Worm (Caenorhabditis elegans) whole organism, L1 larva: ENCODE measurements around the gene C03C10.2.
A peak's percentile ranks its signal among the peaks of the same experiment; 100 is the strongest.

ENCODE experiments used
- alr-1 ChIP-seq: fragments of 200-800 bp; sonication (Bioruptor generic); optimal IDR thresholded peaks from 2 replicates; lab custom pipeline; 2018; ENCODE audit warnings: borderline replicate concordance, mild to moderate bottlenecking, missing genetic modification characterization, missing compliant biosample characterization
- ama-1 ChIP-seq: fragments of 150-350 bp; optimal IDR thresholded peaks from 2 replicates; lab custom pipeline; 2014
- efl-1 ChIP-seq, 4 experiments: fragments of 150-350 bp; optimal IDR thresholded peaks in 3 of 4; peaks in 1 of 4; 1 replicate in 1 of 4; 2 replicates in 3 of 4; lab custom pipeline; 2014; ENCODE audit warnings: missing biosample characterization in 2 of 4, missing genetic modification characterization in 2 of 4, missing genetic modification reagents in 2 of 4
- ets-5 ChIP-seq: fragments of 200-800 bp; sonication (Bioruptor generic); IDR thresholded peaks from 2 replicates; pipeline ENCODE4 v1.3.6; 2022; ENCODE audit warnings: missing genetic modification characterization, missing compliant biosample characterization
- fkh-10 ChIP-seq: sonication (generic microtip); optimal IDR thresholded peaks from 2 replicates; lab custom pipeline; 2017; ENCODE audit warnings: missing biosample characterization, missing genetic modification reagents, missing genetic modification characterization
- lsy-2 ChIP-seq, 2 experiments: fragments of 150-350 bp; optimal IDR thresholded peaks; 2 replicates each; lab custom pipeline; 2014; ENCODE audit warnings: missing biosample characterization in 2 of 2, missing genetic modification characterization in 2 of 2
- mab-9 ChIP-seq: fragments of 200-800 bp; sonication (Bioruptor generic); IDR thresholded peaks from 2 replicates; pipeline ENCODE4 v1.3.6; 2022; ENCODE audit warnings: missing genetic modification reagents, missing genetic modification characterization, missing compliant biosample characterization
- nhr-12 ChIP-seq: sonication (generic microtip); optimal IDR thresholded peaks from 2 replicates; lab custom pipeline; 2017; ENCODE audit warnings: missing biosample characterization, missing genetic modification characterization
- nhr-76 ChIP-seq: sonication (generic microtip); optimal IDR thresholded peaks from 2 replicates; lab custom pipeline; 2017; ENCODE audit warnings: missing biosample characterization, missing genetic modification characterization
- snpc-4 ChIP-seq: fragments of 150-350 bp; optimal IDR thresholded peaks from 2 replicates; lab custom pipeline; 2014; ENCODE audit warnings: missing biosample characterization, missing genetic modification characterization
- sup-37 ChIP-seq: fragments of 200-800 bp; sonication (Bioruptor generic); optimal IDR thresholded peaks from 2 replicates; lab custom pipeline; 2018; ENCODE audit warnings: mild to moderate bottlenecking, missing genetic modification characterization, missing compliant biosample characterization
- unc-62 ChIP-seq: fragments of 150-350 bp; optimal IDR thresholded peaks from 2 replicates; lab custom pipeline; 2014; ENCODE audit warnings: missing biosample characterization, missing genetic modification reagents, missing genetic modification characterization
- ztf-11 ChIP-seq, 2 experiments: sonication (generic microtip); optimal IDR thresholded peaks; 2 replicates each; lab custom pipeline; 2016 to 2017; ENCODE audit warnings: missing genetic modification characterization in 2 of 2, missing biosample characterization in 1 of 2, missing compliant biosample characterization in 1 of 2
- ztf-4 ChIP-seq: fragments of 150-350 bp; optimal IDR thresholded peaks from 2 replicates; lab custom pipeline; 2014; ENCODE audit warnings: missing biosample characterization, missing genetic modification characterization

DNA sequence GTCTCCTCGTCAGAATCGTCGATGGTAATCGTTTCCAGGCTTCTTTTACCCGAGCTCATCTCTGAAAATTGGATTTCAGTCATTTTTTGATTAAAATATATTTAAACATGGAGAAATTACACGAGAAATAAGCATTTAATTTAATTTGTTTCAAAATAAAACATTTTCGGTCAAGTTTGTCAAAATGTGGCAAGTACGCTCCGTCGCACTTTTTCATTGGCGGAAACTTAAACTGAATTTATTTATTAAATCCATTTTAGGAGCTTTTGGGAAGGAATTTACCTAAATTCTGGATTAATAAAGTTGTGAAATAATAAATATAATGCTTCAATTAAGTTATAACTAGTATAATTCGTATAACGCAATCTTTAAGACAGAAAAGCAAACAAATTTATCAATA is 33.0 kb upstream of the C03C10.2 start, which contains the start of gene rcq-5:
- no peak for TF ChIP-seq ztf-11 (tag; optimal IDR thresholded peaks at IDR 0.05; lab: Kevin White, UChicago)
- peak; percentile 43 to 73 for TF ChIP-seq lsy-2 (tag; optimal IDR thresholded peaks at IDR 0.05; lab: Kevin White, UChicago)
- no peak for TF ChIP-seq alr-1 (tag; lab: Kevin White, UChicago)
- no peak for TF ChIP-seq ama-1 (lab: Kevin White, UChicago)
- no peak for TF ChIP-seq sup-37 (GFP tag; lab: Kevin White, UChicago)
- no peak for TF ChIP-seq unc-62 (GFP tag; lab: Kevin White, UChicago)
- no peak for TF ChIP-seq ets-5 (GFP tag; lab: Robert Waterston, UW)
- TF ChIP-seq ztf-4 (tag; lab: Kevin White, UChicago), result no peak
- TF ChIP-seq fkh-10, result no peak
- no peak for TF ChIP-seq nhr-76 (tag; lab: Kevin White, UChicago)
- TF ChIP-seq efl-1 (optimal IDR thresholded peaks at IDR 0.05; lab: Kevin White, UChicago), result peak; percentile 14 to 90
- TF ChIP-seq efl-1 (GFP tag; optimal IDR thresholded peaks at IDR 0.05 in 1 of 2; lab: Kevin White, UChicago), result peak; percentile 89 to 99
- no peak for TF ChIP-seq nhr-12
- TF ChIP-seq mab-9 (GFP tag; lab: Robert Waterston, UW), result no peak
- TF ChIP-seq snpc-4 (tag; lab: Kevin White, UChicago), result no peak
